Fruit fly (Drosophila melanogaster) Kc167 (cell line): Measurements from ENCODE around the gene Cpr76Bd.

Experiments
- Myc ChIP-seq: fragments of >200 bp; optimal IDR thresholded peaks from 2 replicates; lab custom pipeline; 2017; ENCODE audit warnings: missing external identifiers
- Sin3A ChIP-seq: fragments of >200 bp; optimal IDR thresholded peaks from 2 replicates; lab custom pipeline; 2018; ENCODE audit warnings: missing external identifiers
- h ChIP-seq: fragments of >200 bp; optimal IDR thresholded peaks from 3 replicates; lab custom pipeline; 2018; ENCODE audit warnings: missing external identifiers
- insv ChIP-seq: fragments of >200 bp; optimal IDR thresholded peaks from 3 replicates; lab custom pipeline; 2018; ENCODE audit warnings: missing external identifiers
- psq ChIP-seq: fragments of >200 bp; optimal IDR thresholded peaks from 2 replicates; lab custom pipeline; 2017; ENCODE audit warnings: missing external identifiers
- ttk ChIP-seq: sonication (Bioruptor generic); optimal IDR thresholded peaks from 2 replicates; lab custom pipeline; 2017; ENCODE audit warnings: missing external identifiers

The Cpr76Bd gene

DNA sequence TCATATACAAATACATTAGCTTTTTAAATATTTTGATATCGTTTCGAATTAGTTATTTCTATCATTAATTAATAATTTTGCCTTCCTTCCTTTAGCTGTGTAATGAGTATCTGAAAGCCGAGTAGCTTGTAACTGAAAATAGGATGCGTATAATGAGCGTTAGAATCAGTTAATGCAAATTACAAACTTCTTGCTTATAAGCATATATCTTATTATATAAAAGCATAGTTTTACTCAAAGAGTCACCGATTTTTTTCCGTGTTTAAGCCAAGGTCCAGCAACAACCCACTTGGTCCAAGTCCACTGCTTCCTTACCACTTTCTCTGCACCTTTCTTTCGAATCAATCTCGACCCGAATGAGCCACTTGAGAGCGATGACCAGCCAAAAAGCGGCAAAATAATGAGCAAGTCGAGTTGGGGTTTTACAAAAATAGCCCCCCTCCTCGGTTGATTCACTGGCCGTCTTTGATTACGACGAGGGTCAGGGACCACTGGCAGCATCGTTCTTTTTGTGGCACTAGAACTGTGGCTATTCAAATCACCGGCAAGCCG lies 23.4 kb downstream of the Cpr76Bd start:
- TF ChIP-seq Sin3A (lab: Kevin White, UChicago) (no peak), insv (no peak), Myc (no peak), psq (no peak), h (lab: Kevin White, UChicago) (no peak), ttk (lab: Kevin White, UChicago) (no peak)

DNA sequence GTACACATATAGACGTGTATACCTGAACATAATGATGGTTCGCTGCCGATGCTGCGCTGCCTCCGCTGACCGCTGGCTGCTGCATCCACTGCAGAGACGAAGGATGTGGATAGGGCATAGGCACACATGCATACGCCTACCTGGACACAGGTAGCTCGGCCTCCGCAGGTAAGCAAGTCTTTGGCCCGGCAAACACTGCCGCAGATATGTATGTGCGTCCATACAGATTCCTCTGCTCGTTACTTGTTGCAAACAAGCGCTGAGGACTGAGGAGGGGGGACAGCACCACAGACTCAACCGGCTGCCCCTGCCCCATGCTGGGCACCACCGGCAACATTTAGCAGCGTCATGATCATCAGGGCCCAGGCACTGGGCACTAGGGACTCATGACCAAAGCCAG lies 24.2 kb downstream of the Cpr76Bd start:
- TF ChIP-seq h (lab: Kevin White, UChicago) (no peak), Myc (no peak), psq (no peak), Sin3A (lab: Kevin White, UChicago) (no peak), ttk (lab: Kevin White, UChicago) (no peak)

DNA sequence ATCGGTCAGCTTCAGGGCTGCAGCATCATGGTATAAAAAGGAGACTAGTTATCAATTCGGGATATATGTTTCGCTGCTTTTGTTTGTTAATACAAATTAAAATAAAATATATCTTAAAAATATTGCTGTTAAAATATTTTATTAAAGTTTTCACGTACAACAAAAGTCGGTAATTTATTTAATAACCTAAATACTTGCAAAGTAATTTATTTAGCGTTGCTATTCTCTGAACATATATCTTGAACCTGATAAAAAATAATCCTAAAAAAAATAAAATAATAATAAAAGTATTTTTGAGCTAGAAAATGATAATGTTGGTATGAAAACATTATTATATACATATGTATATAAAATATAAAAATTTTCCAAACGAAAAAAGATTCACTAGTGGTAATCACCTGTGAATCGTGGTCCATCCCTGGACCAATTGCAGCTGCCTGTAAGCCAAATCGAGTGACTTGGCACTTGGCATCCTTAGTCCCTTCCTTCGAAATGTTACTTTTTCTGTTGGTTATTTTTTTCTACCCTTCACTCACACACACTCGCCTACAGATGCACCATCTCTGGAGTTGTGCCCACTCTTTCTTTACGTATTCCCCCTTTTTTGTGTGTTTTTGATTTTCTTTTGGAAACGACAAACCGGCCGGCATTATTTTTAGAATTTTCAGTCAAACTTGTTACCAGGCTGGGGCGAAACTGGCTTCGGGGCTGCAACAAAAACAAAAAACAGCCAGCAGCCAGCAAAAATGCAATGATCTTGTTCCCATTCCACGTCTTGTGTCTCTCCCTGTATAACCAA lies 24.9 kb downstream of the Cpr76Bd start:
- TF ChIP-seq ttk (lab: Kevin White, UChicago), result no peak
- TF ChIP-seq insv, result no peak
- no peak for TF ChIP-seq psq
- no peak for TF ChIP-seq Sin3A (lab: Kevin White, UChicago)
- no peak for TF ChIP-seq h (lab: Kevin White, UChicago)
- TF ChIP-seq Myc, result no peak

DNA sequence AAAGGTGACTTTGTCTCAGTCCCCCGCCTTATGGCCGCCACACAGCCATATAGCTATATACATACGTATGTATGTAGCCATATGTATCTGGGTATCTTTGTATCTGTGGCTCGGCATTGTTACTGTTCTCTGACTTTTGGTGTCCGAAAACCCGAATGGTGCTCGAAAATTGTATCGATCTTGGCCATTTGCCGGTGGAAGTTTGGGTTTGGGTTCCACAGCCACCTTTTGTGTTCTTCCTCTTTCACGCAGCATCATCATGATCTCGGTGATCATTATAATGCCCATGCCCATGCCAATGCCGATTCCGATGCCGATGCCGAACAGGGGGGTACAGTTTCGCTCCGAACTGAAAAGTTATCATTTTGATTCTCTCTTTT lies 25.4 kb downstream of the Cpr76Bd start:
- TF ChIP-seq ttk (lab: Kevin White, UChicago) (no peak), Myc (no peak)

DNA sequence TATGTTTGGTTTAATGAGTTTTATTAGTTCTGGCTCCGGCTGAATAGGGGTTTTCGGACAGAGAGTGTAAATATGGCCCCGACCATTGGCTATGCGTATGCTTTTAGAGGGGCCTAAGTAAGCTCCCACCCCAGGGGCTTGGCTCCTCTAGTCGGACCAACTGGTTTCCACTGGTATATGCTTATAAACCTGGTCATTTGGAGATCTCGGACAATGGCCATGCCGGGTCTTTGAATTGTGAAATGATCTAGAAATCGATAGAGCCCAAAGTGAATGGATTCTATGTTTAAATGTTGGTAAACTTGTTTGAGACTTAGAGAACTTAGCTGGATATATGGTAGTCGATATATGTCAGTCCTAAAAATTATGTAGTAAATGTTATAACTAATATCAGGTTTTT lies 26.1 kb downstream of the Cpr76Bd start:
- TF ChIP-seq h (lab: Kevin White, UChicago) (no peak), Sin3A (lab: Kevin White, UChicago) (no peak), psq (no peak), ttk (lab: Kevin White, UChicago) (no peak), Myc (no peak), insv (no peak)

DNA sequence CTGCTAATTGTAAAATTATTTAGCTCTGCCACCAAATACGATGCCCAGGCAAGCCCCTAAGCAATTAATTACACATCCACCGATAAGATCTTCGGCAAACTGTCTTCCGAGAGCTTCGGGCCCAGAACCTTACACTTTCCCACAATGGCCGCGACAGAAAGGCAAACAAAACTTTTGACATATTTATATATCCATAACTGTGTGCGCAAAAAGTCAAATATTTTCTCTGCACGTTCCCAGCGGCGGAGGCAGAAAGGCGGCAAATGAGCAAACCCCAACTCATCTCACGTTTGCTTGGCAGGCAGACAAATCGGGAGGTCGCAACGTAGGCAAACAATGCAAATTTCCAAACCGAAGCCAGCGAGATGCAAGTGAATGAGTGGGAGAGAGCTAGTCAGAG lies 26.6 kb downstream of the Cpr76Bd start:
- TF ChIP-seq ttk (lab: Kevin White, UChicago), result no peak
- TF ChIP-seq insv, result no peak
- TF ChIP-seq h (lab: Kevin White, UChicago), result no peak
- TF ChIP-seq Sin3A (lab: Kevin White, UChicago), result no peak
- no peak for TF ChIP-seq psq
- TF ChIP-seq Myc, result no peak

DNA sequence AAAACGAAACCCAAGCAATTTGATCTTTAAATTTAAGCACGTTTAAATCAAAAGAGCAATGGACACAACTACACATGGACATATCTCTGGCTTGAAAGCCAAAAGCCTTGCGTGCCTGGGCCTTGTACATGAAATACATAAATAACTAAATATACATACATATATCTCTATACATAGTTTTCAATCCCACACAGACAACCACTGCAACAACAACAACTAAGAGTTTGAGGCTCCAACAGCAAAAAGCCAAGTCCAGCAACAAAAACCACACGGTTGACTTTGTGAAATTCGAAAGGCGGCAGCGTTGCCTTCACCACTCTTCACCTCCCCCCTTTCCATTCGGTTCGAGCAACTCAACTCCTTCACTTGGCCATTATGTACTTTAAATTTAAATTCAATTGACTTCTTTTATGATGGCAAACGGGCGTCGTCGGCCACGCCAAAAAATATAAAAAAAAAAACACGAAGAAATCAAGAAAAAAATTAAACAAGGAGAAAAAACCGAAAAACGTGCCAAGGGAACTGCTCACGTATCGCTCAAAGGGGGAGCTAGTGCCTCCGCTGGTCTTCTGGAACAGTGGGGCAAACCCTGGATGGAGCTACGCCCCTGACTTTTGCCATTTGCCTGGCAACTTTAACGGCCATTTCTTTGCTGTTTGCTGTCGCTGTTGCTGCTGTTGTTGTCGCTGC lies 27.6 kb downstream of the Cpr76Bd start:
- TF ChIP-seq h (lab: Kevin White, UChicago) (no peak), ttk (lab: Kevin White, UChicago) (no peak), Myc (no peak), insv (no peak), Sin3A (lab: Kevin White, UChicago) (no peak), psq (no peak)

DNA sequence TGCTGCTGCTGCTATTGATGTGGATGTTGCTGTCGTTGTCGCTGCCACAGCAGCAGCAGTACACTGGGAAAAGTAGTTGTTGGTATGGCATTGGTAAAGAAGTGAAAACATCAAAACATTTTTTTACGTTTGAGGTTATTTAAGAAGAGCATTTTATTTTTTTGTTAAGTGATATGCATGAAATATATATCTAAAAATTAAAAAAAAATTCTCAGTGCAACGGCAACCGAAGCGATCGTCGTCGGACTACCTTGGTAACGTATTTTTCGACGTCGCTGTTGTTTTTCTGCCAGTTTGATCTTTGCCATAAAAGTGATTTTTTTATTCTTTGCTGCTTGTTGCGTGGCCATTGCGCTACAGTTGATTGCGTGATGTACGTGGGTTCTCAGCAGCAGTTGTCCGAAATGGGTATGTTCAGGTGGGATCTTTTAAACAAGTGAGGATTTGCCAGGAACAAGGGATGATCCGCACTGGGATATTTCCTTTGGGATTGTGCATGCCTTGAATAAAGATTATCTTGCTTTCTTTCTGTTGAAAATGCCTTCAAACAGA lies 28.2 kb downstream of the Cpr76Bd start:
- TF ChIP-seq Myc, result no peak
- TF ChIP-seq insv, result no peak
- TF ChIP-seq Sin3A (lab: Kevin White, UChicago), result no peak
- TF ChIP-seq h (lab: Kevin White, UChicago), result no peak
- no peak for TF ChIP-seq psq
- TF ChIP-seq ttk (lab: Kevin White, UChicago), result no peak

DNA sequence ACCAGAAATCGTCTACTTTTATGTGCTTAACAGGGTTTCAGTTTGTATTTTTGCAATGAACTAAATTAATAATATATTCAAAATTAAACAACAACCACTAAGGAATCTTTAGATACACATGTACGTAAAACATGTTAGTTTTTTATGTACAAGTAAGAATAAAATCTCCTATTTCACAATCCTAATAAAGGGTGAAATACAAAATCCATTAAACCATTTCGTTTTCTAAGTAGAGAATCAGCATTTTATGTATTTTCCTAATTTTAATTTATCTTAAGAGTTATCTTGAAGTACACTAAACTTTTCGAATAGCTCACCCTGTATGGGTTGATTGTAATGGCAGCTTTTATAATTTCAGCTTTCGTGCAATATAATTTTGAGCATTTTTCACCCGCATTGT lies 29.2 kb downstream of the Cpr76Bd start:
- no peak for TF ChIP-seq ttk (lab: Kevin White, UChicago)
- TF ChIP-seq Myc, result no peak
- no peak for TF ChIP-seq h (lab: Kevin White, UChicago)
- TF ChIP-seq insv, result no peak
- TF ChIP-seq Sin3A (lab: Kevin White, UChicago), result no peak
- no peak for TF ChIP-seq psq

DNA sequence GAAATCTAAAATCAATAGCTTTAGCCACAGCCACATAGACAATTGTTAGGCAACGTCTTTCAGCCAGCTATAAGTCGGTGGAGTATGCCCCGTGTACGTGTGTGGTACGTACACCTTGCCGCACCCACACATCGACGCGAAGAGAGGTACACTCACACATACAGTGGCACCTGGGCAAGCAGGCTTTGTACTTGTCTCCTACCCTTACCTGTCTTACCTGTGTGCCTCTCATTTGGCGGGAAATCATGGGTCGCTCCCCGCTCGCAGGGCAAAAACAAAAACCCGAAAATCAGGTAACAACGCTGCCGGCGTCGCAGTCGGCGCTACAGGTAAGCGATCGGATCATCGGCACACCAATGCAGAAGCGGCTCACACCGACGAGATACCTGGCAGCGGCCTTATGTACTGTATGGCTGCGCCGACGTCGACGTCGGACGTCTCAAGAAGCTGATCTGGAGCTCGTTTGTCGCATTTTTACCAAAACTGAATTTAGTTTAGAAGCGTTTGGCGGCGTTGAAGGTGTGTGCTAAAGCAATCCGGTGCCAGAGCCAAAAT lies 29.7 kb downstream of the Cpr76Bd start:
- TF ChIP-seq psq, result no peak
- no peak for TF ChIP-seq insv
- no peak for TF ChIP-seq h (lab: Kevin White, UChicago)
- no peak for TF ChIP-seq Sin3A (lab: Kevin White, UChicago)
- no peak for TF ChIP-seq ttk (lab: Kevin White, UChicago)
- TF ChIP-seq Myc, result no peak

DNA sequence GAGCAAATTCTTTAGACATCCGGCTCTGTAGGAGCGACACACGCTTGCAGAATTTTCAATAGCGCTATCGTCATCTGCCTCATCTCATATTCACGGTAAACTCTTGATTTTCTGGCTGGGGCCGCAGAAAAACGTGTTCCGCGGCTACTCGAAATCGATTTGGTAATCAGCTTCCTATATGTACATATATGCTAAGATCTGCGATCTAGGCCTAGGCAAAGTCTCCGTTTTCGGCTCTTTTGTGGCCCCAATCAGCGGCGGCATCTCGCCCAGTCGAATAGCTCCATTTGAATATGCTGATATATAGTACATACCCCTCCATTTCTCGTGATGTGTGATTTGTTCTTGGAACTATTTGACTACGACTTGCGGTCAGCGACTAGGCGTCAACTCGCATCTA lies 30.5 kb downstream of the Cpr76Bd start:
- no peak for TF ChIP-seq h (lab: Kevin White, UChicago)
- no peak for TF ChIP-seq psq
- no peak for TF ChIP-seq Myc
- no peak for TF ChIP-seq ttk (lab: Kevin White, UChicago)
- TF ChIP-seq insv, result no peak
- no peak for TF ChIP-seq Sin3A (lab: Kevin White, UChicago)

DNA sequence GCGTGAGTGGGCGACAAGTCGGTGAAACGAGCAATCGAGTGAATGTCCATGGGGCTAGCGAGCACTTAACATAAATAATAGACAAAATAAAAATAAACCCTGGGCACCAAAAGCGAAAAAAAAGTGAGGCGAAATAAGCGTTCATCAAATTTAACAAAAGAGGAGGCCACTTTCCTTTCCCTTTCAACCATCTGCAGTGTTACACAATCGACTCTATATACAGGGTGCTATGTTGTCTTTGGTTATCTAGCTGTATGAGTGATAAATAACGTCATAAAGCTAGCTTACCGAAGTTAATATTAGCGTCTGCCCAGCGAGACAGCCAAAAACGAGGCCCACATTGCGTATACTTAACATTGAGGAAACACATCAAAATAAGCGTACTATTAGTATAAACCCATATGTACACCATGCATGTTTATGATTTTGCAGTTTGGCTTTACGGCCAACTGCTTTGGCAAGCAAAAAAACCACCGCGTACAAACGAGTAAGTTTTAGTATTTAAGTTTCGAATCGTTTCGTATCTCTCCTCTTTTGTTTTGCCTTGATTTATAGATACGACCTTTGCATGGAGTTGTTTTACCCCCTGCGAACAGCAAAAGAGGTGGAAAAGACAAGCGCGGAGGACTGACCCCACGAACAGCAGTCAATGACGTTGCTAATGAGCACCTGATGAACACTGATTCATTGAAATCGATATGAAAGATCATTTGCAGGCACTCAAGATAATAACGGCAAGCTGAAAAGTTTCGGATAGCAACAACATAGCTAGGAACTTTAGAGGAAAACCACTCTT lies 32.6 kb downstream of the Cpr76Bd start:
- TF ChIP-seq ttk (lab: Kevin White, UChicago) (no peak), Myc (no peak), psq (no peak), h (lab: Kevin White, UChicago) (no peak), insv (no peak), Sin3A (lab: Kevin White, UChicago) (no peak)
